Worm (Caenorhabditis elegans) whole organism, midembryonic: ENCODE data around the gene clec-74.

ENCODE experiments used
- cog-1 ChIP-seq: sonication (generic microtip); optimal IDR thresholded peaks from 2 replicates; lab custom pipeline; 2016; ENCODE audit warnings: missing genetic modification characterization, missing compliant biosample characterization
- flt-1 ChIP-seq: fragments of 200-800 bp; sonication (Bioruptor generic); IDR thresholded peaks from 2 replicates; pipeline ENCODE4 v1.3.6; 2022; ENCODE audit warnings: missing genetic modification characterization, missing compliant biosample characterization
- med-1 ChIP-seq: sonication (generic microtip); optimal IDR thresholded peaks from 2 replicates; lab custom pipeline; 2017; ENCODE audit warnings: missing genetic modification characterization, mild to moderate bottlenecking, missing compliant biosample characterization, antibody characterized with exemption, missing genetic modification reagents; ENCODE audit not compliant: insufficient read depth
- ref-1 ChIP-seq: fragments of 200-800 bp; sonication (Bioruptor generic); conservative IDR thresholded peaks from 2 replicates; pipeline ENCODE4 v1.3.6; 2022; ENCODE audit warnings: missing genetic modification reagents, missing genetic modification characterization, missing compliant biosample characterization
- ztf-23 ChIP-seq: fragments of 200-800 bp; sonication (Bioruptor generic); IDR thresholded peaks from 2 replicates; pipeline ENCODE4 v1.3.6; 2022; ENCODE audit warnings: missing genetic modification reagents, missing genetic modification characterization, missing compliant biosample characterization
- ztf-29 ChIP-seq: fragments of 200-800 bp; sonication (Bioruptor generic); IDR thresholded peaks from 2 replicates; pipeline ENCODE4 v1.3.6; 2022; ENCODE audit warnings: missing genetic modification reagents, missing genetic modification characterization, missing compliant biosample characterization

DNA sequence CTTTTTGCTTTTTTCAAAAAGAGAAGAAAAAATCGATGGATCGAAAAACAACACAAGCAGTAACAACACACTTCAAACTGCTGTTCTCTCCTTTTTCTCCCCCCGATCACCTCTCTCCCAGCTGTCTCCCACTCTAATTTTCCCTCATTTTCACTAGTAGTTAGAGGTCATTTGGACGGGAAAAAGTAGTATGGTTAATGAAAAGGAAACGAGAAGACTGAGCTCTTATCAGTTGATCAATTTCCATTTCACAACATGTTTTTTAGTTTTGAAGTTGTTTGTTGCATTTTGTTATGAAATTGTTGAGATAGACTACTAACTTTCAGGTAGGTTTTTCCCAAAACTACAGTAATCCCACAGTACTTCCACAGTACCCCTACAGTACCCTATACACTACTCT, 51.6 kb downstream of the clec-74 start:
- TF ChIP-seq cog-1 (tag; lab: Kevin White, UChicago) (no peak), flt-1 (GFP tag; lab: Robert Waterston, UW) (no peak), ref-1 (GFP tag; lab: Robert Waterston, UW) (no peak), med-1 (GFP tag; lab: Kevin White, UChicago) (no peak), ztf-29 (no peak), ztf-23 (no peak)
